Worm (Caenorhabditis elegans): ENCODE measurements around the gene nep-26.

DNA sequence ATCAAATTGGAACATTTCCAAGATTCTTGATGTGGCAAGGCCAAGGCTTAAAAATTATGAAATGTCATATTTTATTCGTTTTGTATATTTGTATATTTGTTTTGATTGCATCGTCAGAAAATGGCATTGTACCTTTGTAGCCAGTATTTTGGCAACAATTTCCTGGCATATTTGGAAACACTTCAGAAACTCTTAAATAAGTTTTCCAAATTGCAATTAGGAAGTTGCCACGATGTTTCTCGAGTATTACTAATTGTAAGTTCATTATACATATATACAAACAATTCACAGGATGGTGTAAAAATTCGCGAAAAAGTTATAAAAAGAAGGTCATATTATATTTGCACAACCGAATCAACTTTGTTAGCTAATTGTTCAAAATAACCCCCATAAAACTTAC is 15.3 kb upstream of the nep-26 start, which contains the start of gene idpp-8:
- TF ChIP-seq unc-39 (tag; optimal IDR thresholded peaks at IDR 0.05) (no peak), jun-1 (tag; optimal IDR thresholded peaks at IDR 0.05) (no peak), nhr-12 (tag; optimal IDR thresholded peaks at IDR 0.05) (no peak), unc-62 (GFP tag; optimal IDR thresholded peaks at IDR 0.05) (no peak), nhr-43 (tag; optimal IDR thresholded peaks at IDR 0.05; ENCODE audit: poor library complexity, severe bottlenecking) (no peak), mdl-1 (tag; optimal IDR thresholded peaks at IDR 0.05) (no peak), ZK546.5 (tag; optimal IDR thresholded peaks at IDR 0.05) (no peak), ceh-9 (tag; optimal IDR thresholded peaks at IDR 0.05) (no peak), ztf-11 (tag; optimal IDR thresholded peaks at IDR 0.05) (no peak), ama-1 (optimal IDR thresholded peaks at IDR 0.05) (no peak)

All from whole organism, L3 larva.